Worm (Caenorhabditis elegans): ENCODE results near the gene ent-2.

- no peak for TF ChIP-seq fos-1 (tag; optimal IDR thresholded peaks at IDR 0.05)
- no peak for TF ChIP-seq lin-39 (tag; optimal IDR thresholded peaks at IDR 0.05)
- TF ChIP-seq nhr-12 (tag; optimal IDR thresholded peaks at IDR 0.05), result no peak
- TF ChIP-seq lsy-12 (tag; optimal IDR thresholded peaks at IDR 0.05), result no peak
- no peak for TF ChIP-seq nhr-237 (tag; optimal IDR thresholded peaks at IDR 0.05)
- no peak for TF ChIP-seq pqm-1 (tag; optimal IDR thresholded peaks at IDR 0.05)
- TF ChIP-seq mdl-1 (tag; optimal IDR thresholded peaks at IDR 0.05), result no peak
- no peak for TF ChIP-seq jun-1 (tag; optimal IDR thresholded peaks at IDR 0.05)
- TF ChIP-seq sea-2 (GFP tag; optimal IDR thresholded peaks at IDR 0.05), result no peak
Observed at ce11 chrX:15569633-15570032, 31.2 kb upstream of the ent-2 start.
